Worm (Caenorhabditis elegans): Measurements from ENCODE around the gene C06H2.7.
A peak's percentile ranks its signal among the peaks of the same experiment; 100 is the strongest.

Gene C06H2.7

DNA sequence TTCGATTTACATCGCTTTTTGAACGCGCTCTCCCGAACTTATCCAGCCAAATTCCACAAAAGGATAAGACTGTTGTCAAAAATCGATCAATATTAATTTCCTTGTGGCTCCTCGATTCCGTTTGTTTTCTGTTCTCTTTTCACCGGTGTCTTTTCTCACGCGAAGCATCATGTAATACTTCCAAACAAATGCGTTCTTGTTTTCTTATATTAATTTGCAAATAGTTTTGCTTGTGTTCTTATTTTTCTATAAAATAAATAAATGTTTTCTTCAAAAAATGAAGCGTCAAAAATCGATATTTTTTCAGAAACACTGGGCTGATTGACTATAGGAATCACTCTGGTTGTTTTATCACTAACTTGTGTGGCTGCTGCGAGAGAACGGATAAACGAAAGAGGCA is 31.0 kb downstream of the C06H2.7 start, which contains the start of gene math-33:
Gene math-33 (plus strand): TSS at position 301 of the 400 bp plus-strand sequence.
- TF ChIP-seq zip-2 (tag; optimal IDR thresholded peaks at IDR 0.05) (no peak), ceh-28 (tag; optimal IDR thresholded peaks at IDR 0.05) (no peak), F49E8.2 (tag; optimal IDR thresholded peaks at IDR 0.05; ENCODE audit: borderline replicate concordance) (no peak), T26A8.4 (GFP tag; IDR thresholded peaks at IDR 0.05) (no peak), fkh-10 (GFP tag; optimal IDR thresholded peaks at IDR 0.05) (no peak)

DNA sequence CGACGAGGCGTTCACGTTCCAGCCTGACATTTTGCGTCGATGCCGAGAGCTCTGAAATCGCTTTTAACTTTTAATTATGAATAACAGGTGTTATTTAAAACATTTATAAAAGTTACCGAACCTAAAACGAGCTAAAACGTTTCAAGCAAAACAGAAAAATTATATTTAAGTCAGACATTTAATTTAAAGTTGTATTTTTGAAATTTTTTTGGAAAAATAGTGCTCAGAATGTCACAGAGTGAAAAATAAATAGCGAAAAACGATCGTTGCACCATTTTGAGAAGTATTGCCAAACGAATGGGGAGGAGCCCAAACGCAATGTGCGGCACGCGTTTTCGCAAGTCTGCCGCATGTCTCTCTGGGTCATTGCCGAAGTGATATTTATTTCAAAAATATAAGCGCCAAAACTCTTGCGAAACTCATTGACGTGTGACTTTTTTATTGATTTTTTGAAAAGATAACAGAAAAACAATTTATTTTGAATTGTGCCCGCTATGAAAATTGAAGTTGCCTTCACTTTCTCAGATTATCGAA is 31.5 kb downstream of the C06H2.7 start, which contains the start of gene erfa-3:
Gene erfa-3 (minus strand): TSS at position 51 of the 534 bp plus-strand sequence.
- no peak for TF ChIP-seq jun-1 (tag; optimal IDR thresholded peaks at IDR 0.05)
- TF ChIP-seq nhr-76 (tag; optimal IDR thresholded peaks at IDR 0.05), result no peak
- no peak for TF ChIP-seq ceh-62 (tag; optimal IDR thresholded peaks at IDR 0.05)
- no peak for TF ChIP-seq zip-11 (GFP tag; IDR thresholded peaks at IDR 0.05)
- TF ChIP-seq pha-4 (GFP tag; IDR thresholded peaks at IDR 0.05), result peak; percentile 36; the same call in 1 of the 2 replicates
- TF ChIP-seq pha-4 (tag; optimal IDR thresholded peaks at IDR 0.05), result no peak
- no peak for TF ChIP-seq nhr-111 (GFP tag; optimal IDR thresholded peaks at IDR 0.05)
- TF ChIP-seq spr-1 (tag; optimal IDR thresholded peaks at IDR 0.05), result peak; percentile 43
- TF ChIP-seq hmg-1.1 (GFP tag; IDR thresholded peaks at IDR 0.05), result peak; percentile 70
- TF ChIP-seq ztf-11 (tag; optimal IDR thresholded peaks at IDR 0.05), result no peak
- peak; percentile 26 for TF ChIP-seq zip-2 (tag; optimal IDR thresholded peaks at IDR 0.05)
- peak; percentile 69 for TF ChIP-seq lin-38 (GFP tag; IDR thresholded peaks at IDR 0.05)
- peak; percentile 79 for TF ChIP-seq duxl-1 (tag; optimal IDR thresholded peaks at IDR 0.05; ENCODE audit: poor library complexity)
- TF ChIP-seq nhr-6 (tag; optimal IDR thresholded peaks at IDR 0.05), result peak; percentile 31
- no peak for TF ChIP-seq F44E2.7 (GFP tag; IDR thresholded peaks at IDR 0.05)
- TF ChIP-seq egl-43 (GFP tag; IDR thresholded peaks at IDR 0.05), result no peak
- peak; percentile 29 for TF ChIP-seq nhr-48 (tag; optimal IDR thresholded peaks at IDR 0.05)
- no peak for TF ChIP-seq cey-2 (tag; optimal IDR thresholded peaks at IDR 0.05; ENCODE audit: borderline replicate concordance, insufficient read depth)
- no peak for TF ChIP-seq F10B5.3 (tag; optimal IDR thresholded peaks at IDR 0.05)
- TF ChIP-seq ceh-32 (tag; optimal IDR thresholded peaks at IDR 0.05; ENCODE audit: poor library complexity), result no peak
- TF ChIP-seq nhr-41 (GFP tag; IDR thresholded peaks at IDR 0.05), result no peak
- TF ChIP-seq aha-1 (tag), result peak; percentile 31
- TF ChIP-seq ztf-7 (tag; optimal IDR thresholded peaks at IDR 0.05), result peak; percentile 58
- TF ChIP-seq skn-1 (tag; optimal IDR thresholded peaks at IDR 0.05), result no peak
- no peak for TF ChIP-seq nhr-237 (tag; optimal IDR thresholded peaks at IDR 0.05)
- no peak for TF ChIP-seq F49E8.2 (tag; optimal IDR thresholded peaks at IDR 0.05; ENCODE audit: borderline replicate concordance)
- TF ChIP-seq gei-8 (GFP tag; optimal IDR thresholded peaks at IDR 0.05), result no peak
- TF ChIP-seq unc-62 (GFP tag; optimal IDR thresholded peaks at IDR 0.05 in 1 of 2), result peak in 1 of 2 experiments; percentile 34
- no peak for TF ChIP-seq unc-62 (tag; optimal IDR thresholded peaks at IDR 0.05)
- peak; percentile 95 for TF ChIP-seq mes-2 (tag; optimal IDR thresholded peaks at IDR 0.05; ENCODE audit: poor library complexity, severe bottlenecking)
- no peak for TF ChIP-seq lir-3 (tag; optimal IDR thresholded peaks at IDR 0.05)
- TF ChIP-seq ceh-28 (tag; optimal IDR thresholded peaks at IDR 0.05), result no peak
- TF ChIP-seq madf-9 (GFP tag; conservative IDR thresholded peaks at IDR 0.05), result no peak
- no peak for TF ChIP-seq lin-1 (GFP tag; IDR thresholded peaks at IDR 0.05)
- TF ChIP-seq tra-1 (GFP tag; IDR thresholded peaks at IDR 0.05), result no peak
- no peak for TF ChIP-seq madf-5 (GFP tag; IDR thresholded peaks at IDR 0.05)
- peak; percentile 49 for TF ChIP-seq mxl-3 (GFP tag; optimal IDR thresholded peaks at IDR 0.05)
- TF ChIP-seq daf-19 (GFP tag; conservative IDR thresholded peaks at IDR 0.05), result 0 out of 2 replicates have a peak, but pooled peaks have one; percentile 11
- TF ChIP-seq lsy-2 (tag; optimal IDR thresholded peaks at IDR 0.05), result peak in 1 of 2 experiments; percentile 73
- TF ChIP-seq set-16 (GFP tag; IDR thresholded peaks at IDR 0.05), result no peak
- no peak for TF ChIP-seq daf-12 (tag; optimal IDR thresholded peaks at IDR 0.05)
- TF ChIP-seq unc-130 (GFP tag; optimal IDR thresholded peaks at IDR 0.05), result peak; percentile 75
- TF ChIP-seq D1046.2 (GFP tag; IDR thresholded peaks at IDR 0.05), result no peak
- TF ChIP-seq fos-1 (tag; optimal IDR thresholded peaks at IDR 0.05), result no peak
- no peak for TF ChIP-seq ZK337.2 (GFP tag; IDR thresholded peaks at IDR 0.05)
- peak; percentile 71 for TF ChIP-seq dpl-1 (GFP tag; optimal IDR thresholded peaks at IDR 0.05)
- peak; percentile 43; the same call in 1 of the 2 replicates for TF ChIP-seq php-3 (GFP tag; IDR thresholded peaks at IDR 0.05)

All from whole organism, L4 larva.